Worm (Caenorhabditis elegans): ENCODE results near the gene BE0003N10.1.

ce11 chrIII:1053067-1053466 is 15.8 kb downstream of the BE0003N10.1 start, which contains the start of gene fbxo-11.2:
- TF ChIP-seq unc-130 (tag; optimal IDR thresholded peaks at IDR 0.05) (no peak), tbx-2 (tag; optimal IDR thresholded peaks at IDR 0.05) (no peak), aha-1 (tag; optimal IDR thresholded peaks at IDR 0.05) (no peak), unc-62 (GFP tag; optimal IDR thresholded peaks at IDR 0.05) (no peak), ama-1 (optimal IDR thresholded peaks at IDR 0.05) (no peak), hpl-2 (GFP tag; optimal IDR thresholded peaks at IDR 0.05) (no peak)

All from whole organism, L1 larva.